Worm (Caenorhabditis elegans) whole organism, L3 larva: ENCODE measurements around the gene nhr-193.

Experiments used
- R02D3.7 ChIP-seq: fragments of 150-350 bp; optimal IDR thresholded peaks from 2 replicates; lab custom pipeline; 2014; ENCODE audit warnings: missing biosample characterization, missing genetic modification characterization
- ZK546.5 ChIP-seq: sonication (generic microtip); optimal IDR thresholded peaks from 2 replicates; lab custom pipeline; 2017; ENCODE audit warnings: missing biosample characterization, missing genetic modification characterization
- aly-2 ChIP-seq: fragments of 150-350 bp; optimal IDR thresholded peaks from 2 replicates; lab custom pipeline; 2014; ENCODE audit warnings: missing biosample characterization, missing genetic modification characterization
- ceh-16 ChIP-seq: sonication (generic microtip); optimal IDR thresholded peaks from 2 replicates; lab custom pipeline; 2017; ENCODE audit warnings: missing biosample characterization, missing genetic modification characterization
- ceh-28 ChIP-seq: fragments of 150-350 bp; optimal IDR thresholded peaks from 2 replicates; lab custom pipeline; 2014; ENCODE audit warnings: missing biosample characterization, missing genetic modification reagents, missing genetic modification characterization
- ceh-82 ChIP-seq: fragments of 150-350 bp; optimal IDR thresholded peaks from 2 replicates; lab custom pipeline; 2014; ENCODE audit warnings: missing biosample characterization, missing genetic modification characterization
- ceh-9 ChIP-seq: sonication (generic microtip); optimal IDR thresholded peaks from 2 replicates; lab custom pipeline; 2018; ENCODE audit warnings: missing biosample characterization, missing genetic modification characterization
- daf-12 ChIP-seq: fragments of 150-350 bp; optimal IDR thresholded peaks from 2 replicates; lab custom pipeline; 2014; ENCODE audit warnings: missing biosample characterization, missing genetic modification reagents, missing genetic modification characterization
- egl-27 ChIP-seq: sonication (generic microtip); optimal IDR thresholded peaks from 4 replicates; lab custom pipeline; 2017; ENCODE audit warnings: missing biosample characterization, missing genetic modification reagents, missing genetic modification characterization
- egl-5 ChIP-seq: fragments of 150-350 bp; optimal IDR thresholded peaks from 2 replicates; lab custom pipeline; 2017; ENCODE audit warnings: missing biosample characterization, missing genetic modification reagents, missing genetic modification characterization, inconsistent platforms
- elt-1 ChIP-seq: fragments of 150-350 bp; optimal IDR thresholded peaks from 2 replicates; lab custom pipeline; 2014; ENCODE audit warnings: missing biosample characterization, missing genetic modification characterization
- fkh-10 ChIP-seq: sonication (generic microtip); optimal IDR thresholded peaks from 2 replicates; lab custom pipeline; 2017; ENCODE audit warnings: missing biosample characterization, missing genetic modification reagents, missing genetic modification characterization
- fkh-2 ChIP-seq: fragments of 150-350 bp; optimal IDR thresholded peaks from 2 replicates; lab custom pipeline; 2014; ENCODE audit warnings: missing biosample characterization, missing genetic modification reagents, missing genetic modification characterization
- fos-1 ChIP-seq: fragments of 150-350 bp; optimal IDR thresholded peaks from 2 replicates; lab custom pipeline; 2014; ENCODE audit warnings: missing biosample characterization, missing genetic modification characterization
- hmg-11 ChIP-seq: sonication (generic microtip); optimal IDR thresholded peaks from 2 replicates; lab custom pipeline; 2016; ENCODE audit warnings: missing genetic modification characterization, missing compliant biosample characterization
- jun-1 ChIP-seq: fragments of 150-350 bp; optimal IDR thresholded peaks from 2 replicates; lab custom pipeline; 2014; ENCODE audit warnings: missing biosample characterization, missing genetic modification reagents, missing genetic modification characterization
- lin-15B ChIP-seq: fragments of 150-350 bp; optimal IDR thresholded peaks from 2 replicates; lab custom pipeline; 2014; ENCODE audit warnings: missing biosample characterization, missing genetic modification characterization
- lsy-12 ChIP-seq: sonication (generic microtip); optimal IDR thresholded peaks from 2 replicates; lab custom pipeline; 2016; ENCODE audit warnings: mild to moderate bottlenecking, missing genetic modification characterization, missing compliant biosample characterization
- mdl-1 ChIP-seq: fragments of 150-350 bp; optimal IDR thresholded peaks from 2 replicates; lab custom pipeline; 2014; ENCODE audit warnings: missing biosample characterization, missing genetic modification characterization
- mml-1 ChIP-seq: fragments of 150-350 bp; sonication (generic microtip); optimal IDR thresholded peaks from 3 replicates; lab custom pipeline; 2014; ENCODE audit warnings: missing biosample characterization, missing genetic modification characterization
- nfya-1 ChIP-seq: sonication (generic microtip); optimal IDR thresholded peaks from 2 replicates; lab custom pipeline; 2017; ENCODE audit warnings: missing genetic modification characterization, mild to moderate bottlenecking, missing compliant biosample characterization, antibody characterized with exemption, moderate library complexity; ENCODE audit not compliant: insufficient read depth
- nhr-11 ChIP-seq: fragments of 150-350 bp; optimal IDR thresholded peaks from 2 replicates; lab custom pipeline; 2014; ENCODE audit warnings: missing biosample characterization, missing genetic modification characterization
- nhr-12 ChIP-seq: fragments of 150-350 bp; optimal IDR thresholded peaks from 2 replicates; lab custom pipeline; 2014; ENCODE audit warnings: missing biosample characterization, missing genetic modification characterization
- nhr-23 ChIP-seq: fragments of 150-350 bp; optimal IDR thresholded peaks from 2 replicates; lab custom pipeline; 2014; ENCODE audit warnings: missing biosample characterization, missing genetic modification reagents, missing genetic modification characterization
- nhr-237 ChIP-seq: fragments of 150-350 bp; optimal IDR thresholded peaks from 2 replicates; lab custom pipeline; 2014; ENCODE audit warnings: missing biosample characterization, missing genetic modification characterization
- nhr-25 ChIP-seq: sonication (generic microtip); optimal IDR thresholded peaks from 2 replicates; lab custom pipeline; 2017; ENCODE audit warnings: missing biosample characterization, missing genetic modification characterization
- nhr-28 ChIP-seq: fragments of 150-350 bp; optimal IDR thresholded peaks from 2 replicates; lab custom pipeline; 2014; ENCODE audit warnings: missing biosample characterization, missing genetic modification characterization
- nhr-67 ChIP-seq: fragments of 150-350 bp; optimal IDR thresholded peaks from 2 replicates; lab custom pipeline; 2014; ENCODE audit warnings: missing biosample characterization, missing genetic modification characterization
- nhr-76 ChIP-seq: fragments of 150-350 bp; sonication (generic microtip); optimal IDR thresholded peaks from 5 replicates; lab custom pipeline; 2014; ENCODE audit warnings: missing biosample characterization, missing genetic modification characterization
- nhr-77 ChIP-seq: fragments of 150-350 bp; optimal IDR thresholded peaks from 2 replicates; lab custom pipeline; 2014; ENCODE audit warnings: missing biosample characterization, missing genetic modification characterization
- pha-4 ChIP-seq: fragments of 150-350 bp; optimal IDR thresholded peaks from 2 replicates; lab custom pipeline; 2014; ENCODE audit warnings: missing biosample characterization, missing genetic modification reagents, missing genetic modification characterization
- pqm-1 ChIP-seq: fragments of 150-350 bp; optimal IDR thresholded peaks from 2 replicates; lab custom pipeline; 2017; ENCODE audit warnings: missing biosample characterization, missing genetic modification characterization, inconsistent platforms
- sea-2 ChIP-seq: fragments of 150-350 bp; sonication (generic microtip); optimal IDR thresholded peaks from 4 replicates; lab custom pipeline; 2014; ENCODE audit warnings: missing biosample characterization, missing genetic modification reagents, missing genetic modification characterization
- skn-1 ChIP-seq: fragments of 150-350 bp; optimal IDR thresholded peaks from 2 replicates; lab custom pipeline; 2014; ENCODE audit warnings: missing biosample characterization, missing genetic modification characterization
- snpc-4 ChIP-seq: fragments of 150-350 bp; optimal IDR thresholded peaks from 2 replicates; lab custom pipeline; 2014; ENCODE audit warnings: missing biosample characterization, missing genetic modification characterization
- unc-39 ChIP-seq: sonication (generic microtip); optimal IDR thresholded peaks from 4 replicates; lab custom pipeline; 2017; ENCODE audit warnings: missing biosample characterization, missing genetic modification characterization
- unc-62 ChIP-seq: fragments of 150-350 bp; sonication (generic microtip); optimal IDR thresholded peaks from 4 replicates; lab custom pipeline; 2014; ENCODE audit warnings: missing biosample characterization, missing genetic modification reagents, missing genetic modification characterization
- zag-1 ChIP-seq: fragments of 150-350 bp; optimal IDR thresholded peaks from 2 replicates; lab custom pipeline; 2014; ENCODE audit warnings: missing biosample characterization, missing genetic modification characterization
- ztf-4 ChIP-seq: fragments of 150-350 bp; optimal IDR thresholded peaks from 2 replicates; lab custom pipeline; 2014; ENCODE audit warnings: missing biosample characterization, missing genetic modification characterization

Gene nhr-193

DNA sequence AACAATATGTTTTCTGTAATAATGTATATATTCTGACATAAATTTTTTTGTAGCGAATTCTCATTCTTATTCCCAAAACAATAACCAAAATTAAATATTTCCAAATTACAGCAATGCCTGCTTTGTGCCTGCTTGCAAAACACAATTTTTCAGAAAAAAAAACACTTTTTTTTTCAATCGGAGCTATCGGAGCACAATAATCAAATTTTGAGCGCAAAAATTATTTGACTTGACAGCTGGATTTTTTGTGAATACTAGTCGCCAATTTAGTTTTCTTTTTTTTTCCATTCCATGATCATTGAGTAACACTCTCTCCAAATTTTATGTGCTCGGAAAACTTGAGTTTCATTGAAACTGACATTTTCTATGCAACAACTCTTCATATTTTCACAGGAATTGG is 24.9 kb upstream of the nhr-193 start, which contains the start of gene srh-180:
TSS of gene srh-180 (plus strand) at position 301 of the 400 bp plus-strand sequence.
- TF ChIP-seq nhr-237 (tag; lab: Kevin White, UChicago) (no peak), fos-1 (tag; lab: Kevin White, UChicago) (no peak), ZK546.5 (tag; lab: Kevin White, UChicago) (no peak), fkh-10 (no peak), nhr-25 (tag; lab: Kevin White, UChicago) (no peak), pha-4 (no peak), pqm-1 (tag; lab: Kevin White, UChicago) (no peak), unc-39 (no peak), jun-1 (tag; lab: Kevin White, UChicago) (no peak), nhr-77 (tag; lab: Kevin White, UChicago) (no peak), ceh-82 (tag; lab: Kevin White, UChicago) (no peak), nhr-76 (no peak), mdl-1 (tag; lab: Kevin White, UChicago) (no peak), nhr-11 (tag; lab: Kevin White, UChicago) (no peak)

DNA sequence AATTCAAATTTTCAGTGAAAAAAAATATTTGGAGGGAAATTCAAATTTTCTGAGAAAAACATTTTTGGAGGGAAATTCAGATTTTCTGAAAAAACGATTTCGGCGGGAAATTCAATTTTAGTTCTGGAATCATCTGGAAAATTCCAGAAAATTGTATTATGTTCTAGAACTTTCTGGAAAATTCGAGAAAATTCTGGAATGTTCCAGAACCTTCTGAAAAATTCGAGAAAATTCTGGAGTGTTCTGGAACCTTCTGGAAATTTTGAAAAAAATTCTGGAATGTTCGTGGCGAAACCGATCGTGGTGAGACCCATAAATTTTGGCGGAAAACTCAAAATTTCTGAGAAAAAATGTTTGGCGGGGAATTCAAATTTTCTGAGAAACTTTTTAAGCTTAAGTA is 20.0 kb upstream of the nhr-193 start:
- TF ChIP-seq elt-1 (tag; lab: Kevin White, UChicago) (no peak), ztf-4 (tag; lab: Kevin White, UChicago) (no peak), R02D3.7 (tag; lab: Kevin White, UChicago) (no peak), nhr-237 (tag; lab: Kevin White, UChicago) (no peak), daf-12 (tag; lab: Kevin White, UChicago) (no peak), snpc-4 (tag; lab: Kevin White, UChicago) (no peak), fkh-10 (no peak), lsy-12 (no peak), nhr-12 (no peak), egl-5 (no peak), hmg-11 (tag; lab: Kevin White, UChicago) (no peak), nhr-23 (no peak), sea-2 (no peak), ceh-28 (no peak), nhr-67 (tag; lab: Kevin White, UChicago) (no peak), pha-4 (no peak), egl-27 (tag; lab: Kevin White, UChicago) (no peak)

- TF ChIP-seq pha-4 (no peak), aly-2 (tag; lab: Kevin White, UChicago) (no peak), ceh-16 (tag; lab: Kevin White, UChicago) (no peak), lin-15B (tag; lab: Kevin White, UChicago) (no peak), nhr-77 (tag; lab: Kevin White, UChicago) (no peak), ceh-28 (no peak), R02D3.7 (tag; lab: Kevin White, UChicago) (no peak), elt-1 (tag; lab: Kevin White, UChicago) (no peak), mdl-1 (tag; lab: Kevin White, UChicago) (no peak), sea-2 (no peak), fkh-2 (tag; lab: Kevin White, UChicago) (no peak), ceh-9 (tag; lab: Kevin White, UChicago) (no peak), jun-1 (tag; lab: Kevin White, UChicago) (no peak), ztf-4 (tag; lab: Kevin White, UChicago) (no peak)
These were observed 13.3 kb upstream of the nhr-193 start, which contains the start of gene F57G8.7 for ce11 chrV:16328849-16329248. Gene F57G8.7, plus strand, starts transcription at chrV:16329149.

- TF ChIP-seq zag-1 (no peak), unc-62 (GFP tag; lab: Kevin White, UChicago) (no peak), nhr-28 (tag; lab: Kevin White, UChicago) (no peak), nhr-76 (no peak), ZK546.5 (tag; lab: Kevin White, UChicago) (no peak), egl-27 (tag; lab: Kevin White, UChicago) (no peak), unc-39 (no peak), pha-4 (no peak), skn-1 (tag; lab: Kevin White, UChicago) (no peak), fos-1 (tag; lab: Kevin White, UChicago) (no peak), mml-1 (no peak), egl-5 (no peak), nfya-1 (tag; lab: Kevin White, UChicago) (no peak), nhr-67 (tag; lab: Kevin White, UChicago) (no peak), nhr-237 (tag; lab: Kevin White, UChicago) (no peak), nhr-12 (no peak), elt-1 (tag; lab: Kevin White, UChicago) (no peak), lsy-12 (no peak), fkh-10 (no peak)
- TF ChIP-seq, all 47 proteins: peak for 0
These were observed 8.7 kb upstream of the nhr-193 start, which contains the start of gene srh-167 for ce11 chrV:16333412-16333811. Gene srh-167, plus strand, starts transcription at chrV:16333712.
